Worm (Caenorhabditis elegans) whole organism, mixed stage, embryonic: ENCODE measurements around the gene F22E5.8.
"Not testable (repeated sequence)": the region's sequence is repeated elsewhere in the genome, so short reads cannot be mapped to it uniquely, and the experiment has no call there.

Experiments
- bed-3 ChIP-seq: fragments of 200-800 bp; sonication (Bioruptor generic); optimal IDR thresholded peaks from 3 replicates; lab custom pipeline; 2018; ENCODE audit warnings: mild to moderate bottlenecking, missing genetic modification characterization, moderate library complexity, missing compliant biosample characterization
- blmp-1 ChIP-seq: fragments of 150-350 bp; optimal IDR thresholded peaks from 2 replicates; lab custom pipeline; 2014; ENCODE audit warnings: missing biosample characterization, missing genetic modification characterization
- ceh-39 ChIP-seq: fragments of 150-350 bp; optimal IDR thresholded peaks from 2 replicates; lab custom pipeline; 2014; ENCODE audit warnings: missing biosample characterization, missing genetic modification characterization
- ceh-43 ChIP-seq: fragments of 200-800 bp; sonication (Bioruptor generic); optimal IDR thresholded peaks from 2 replicates; lab custom pipeline; 2018; ENCODE audit warnings: mild to moderate bottlenecking, missing genetic modification characterization, moderate library complexity, missing compliant biosample characterization
- ceh-83 ChIP-seq: fragments of 200-800 bp; sonication (Bioruptor generic); optimal IDR thresholded peaks from 2 replicates; lab custom pipeline; 2018; ENCODE audit warnings: mild to moderate bottlenecking, missing genetic modification characterization, missing compliant biosample characterization
- ces-1 ChIP-seq: fragments of 150-350 bp; optimal IDR thresholded peaks from 2 replicates; lab custom pipeline; 2014; ENCODE audit warnings: missing biosample characterization, missing genetic modification reagents, missing genetic modification characterization
- cnd-1 ChIP-seq: fragments of 200-800 bp; sonication (Bioruptor generic); optimal IDR thresholded peaks from 2 replicates; lab custom pipeline; 2018; ENCODE audit warnings: mild to moderate bottlenecking, missing genetic modification characterization, missing compliant biosample characterization
- elt-1 ChIP-seq: sonication (generic microtip); optimal IDR thresholded peaks from 2 replicates; lab custom pipeline; 2017; ENCODE audit warnings: missing genetic modification characterization, mild to moderate bottlenecking, missing compliant biosample characterization, antibody characterized with exemption, moderate library complexity, borderline replicate concordance; ENCODE audit not compliant: insufficient read depth
- elt-3 ChIP-seq: fragments of 150-350 bp; optimal IDR thresholded peaks from 2 replicates; lab custom pipeline; 2014; ENCODE audit warnings: missing biosample characterization, missing genetic modification characterization
- flh-1 ChIP-seq: fragments of 200-800 bp; sonication (Bioruptor generic); optimal IDR thresholded peaks from 2 replicates; lab custom pipeline; 2018; ENCODE audit warnings: mild to moderate bottlenecking, missing genetic modification characterization, moderate library complexity, missing compliant biosample characterization
- ham-2 ChIP-seq: fragments of 200-800 bp; sonication (Bioruptor generic); optimal IDR thresholded peaks from 2 replicates; lab custom pipeline; 2018; ENCODE audit warnings: mild to moderate bottlenecking, missing genetic modification characterization, missing compliant biosample characterization
- hlh-1 ChIP-seq: fragments of 150-350 bp; optimal IDR thresholded peaks from 2 replicates; lab custom pipeline; 2014; ENCODE audit warnings: missing biosample characterization, missing genetic modification reagents, missing genetic modification characterization
- lin-13 ChIP-seq: fragments of 150-350 bp; optimal IDR thresholded peaks from 2 replicates; lab custom pipeline; 2014; ENCODE audit warnings: missing biosample characterization, missing genetic modification characterization
- lin-32 ChIP-seq: fragments of 200-800 bp; sonication (Bioruptor generic); optimal IDR thresholded peaks from 2 replicates; lab custom pipeline; 2018; ENCODE audit warnings: mild to moderate bottlenecking, missing genetic modification characterization, missing compliant biosample characterization
- lsy-2 ChIP-seq: fragments of 150-350 bp; optimal IDR thresholded peaks from 2 replicates; lab custom pipeline; 2014; ENCODE audit warnings: missing biosample characterization, missing genetic modification characterization
- mab-5 ChIP-seq: fragments of 150-350 bp; optimal IDR thresholded peaks from 2 replicates; lab custom pipeline; 2014; ENCODE audit warnings: missing biosample characterization, missing genetic modification characterization
- mep-1 ChIP-seq: fragments of 150-350 bp; optimal IDR thresholded peaks from 2 replicates; lab custom pipeline; 2017; ENCODE audit warnings: missing biosample characterization, missing genetic modification reagents, missing genetic modification characterization, inconsistent platforms
- mls-2 ChIP-seq: sonication (generic microtip); optimal IDR thresholded peaks from 2 replicates; lab custom pipeline; 2016; ENCODE audit warnings: mild to moderate bottlenecking, missing genetic modification characterization, moderate library complexity, missing compliant biosample characterization
- nhr-12 ChIP-seq: fragments of 150-350 bp; optimal IDR thresholded peaks from 2 replicates; lab custom pipeline; 2014; ENCODE audit warnings: missing biosample characterization, missing genetic modification characterization
- nhr-2 ChIP-seq: fragments of 150-350 bp; optimal IDR thresholded peaks from 2 replicates; lab custom pipeline; 2014; ENCODE audit warnings: missing biosample characterization, missing genetic modification characterization
- nhr-237 ChIP-seq: fragments of 150-350 bp; optimal IDR thresholded peaks from 2 replicates; lab custom pipeline; 2014; ENCODE audit warnings: missing biosample characterization, missing genetic modification characterization
- nhr-28 ChIP-seq: fragments of 150-350 bp; optimal IDR thresholded peaks from 2 replicates; lab custom pipeline; 2014; ENCODE audit warnings: missing biosample characterization, missing genetic modification characterization
- nhr-76 ChIP-seq: sonication (generic microtip); optimal IDR thresholded peaks from 2 replicates; lab custom pipeline; 2017; ENCODE audit warnings: missing biosample characterization, missing genetic modification characterization
- sptf-1 ChIP-seq: sonication (generic microtip); optimal IDR thresholded peaks from 2 replicates; lab custom pipeline; 2017; ENCODE audit warnings: mild to moderate bottlenecking, missing genetic modification characterization, moderate library complexity, missing compliant biosample characterization
- tbx-8 ChIP-seq: fragments of 200-800 bp; sonication (Bioruptor generic); optimal IDR thresholded peaks from 2 replicates; lab custom pipeline; 2018; ENCODE audit warnings: mild to moderate bottlenecking, missing genetic modification characterization, moderate library complexity, missing compliant biosample characterization
- unc-39 ChIP-seq: fragments of 150-350 bp; optimal IDR thresholded peaks from 2 replicates; lab custom pipeline; 2014; ENCODE audit warnings: missing biosample characterization, missing genetic modification characterization
- unc-62 ChIP-seq: fragments of 150-350 bp; optimal IDR thresholded peaks from 2 replicates; lab custom pipeline; 2014; ENCODE audit warnings: missing biosample characterization, missing genetic modification reagents, missing genetic modification characterization
- zip-8 ChIP-seq: fragments of 150-350 bp; optimal IDR thresholded peaks from 2 replicates; lab custom pipeline; 2014; ENCODE audit warnings: missing biosample characterization, missing genetic modification characterization
- ztf-11 ChIP-seq: fragments of 150-350 bp; optimal IDR thresholded peaks from 2 replicates; lab custom pipeline; 2014; ENCODE audit warnings: missing biosample characterization, missing genetic modification characterization

The F22E5.8 gene

DNA sequence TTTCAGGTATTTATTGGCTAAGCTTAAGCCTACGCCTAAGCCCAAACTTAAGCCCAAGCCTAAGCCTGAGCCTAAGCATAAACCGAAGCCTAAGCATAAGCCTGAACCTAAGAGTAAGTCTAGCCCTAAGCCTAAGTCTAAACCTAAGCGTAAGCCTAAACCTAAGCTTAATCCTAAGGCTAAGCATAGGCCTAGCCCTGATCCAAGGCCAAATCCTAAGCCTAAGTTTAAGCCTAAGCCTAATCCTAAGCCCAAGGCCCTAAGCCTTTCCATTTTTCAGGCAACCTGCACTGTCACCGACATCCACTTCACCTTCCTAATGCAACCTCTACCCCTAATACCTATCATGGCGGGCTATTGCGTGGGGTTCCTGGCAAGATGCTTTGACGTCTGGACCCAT is 28.8 kb upstream of the F22E5.8 start:
- TF ChIP-seq cnd-1 (no peak), mep-1 (tag; lab: Kevin White, UChicago) (no peak), hlh-1 (tag; lab: Kevin White, UChicago) (no peak), nhr-12 (tag; lab: Kevin White, UChicago) (no peak), ztf-11 (tag; lab: Kevin White, UChicago) (no peak), bed-3 (GFP tag; lab: Kevin White, UChicago) (no peak), elt-1 (tag; lab: Kevin White, UChicago) (no peak), elt-3 (tag; lab: Kevin White, UChicago) (no peak), unc-39 (tag; lab: Kevin White, UChicago) (no peak), ceh-43 (GFP tag; lab: Kevin White, UChicago) (no peak), flh-1 (GFP tag; lab: Kevin White, UChicago) (no peak), mls-2 (tag; lab: Kevin White, UChicago) (no peak), ces-1 (GFP tag; lab: Kevin White, UChicago) (no peak), lsy-2 (no peak), blmp-1 (tag; lab: Kevin White, UChicago) (no peak), nhr-76 (tag; lab: Kevin White, UChicago) (no peak), nhr-237 (tag; lab: Kevin White, UChicago) (no peak), ham-2 (GFP tag; lab: Kevin White, UChicago) (no peak), lin-13 (tag; lab: Kevin White, UChicago) (no peak)

DNA sequence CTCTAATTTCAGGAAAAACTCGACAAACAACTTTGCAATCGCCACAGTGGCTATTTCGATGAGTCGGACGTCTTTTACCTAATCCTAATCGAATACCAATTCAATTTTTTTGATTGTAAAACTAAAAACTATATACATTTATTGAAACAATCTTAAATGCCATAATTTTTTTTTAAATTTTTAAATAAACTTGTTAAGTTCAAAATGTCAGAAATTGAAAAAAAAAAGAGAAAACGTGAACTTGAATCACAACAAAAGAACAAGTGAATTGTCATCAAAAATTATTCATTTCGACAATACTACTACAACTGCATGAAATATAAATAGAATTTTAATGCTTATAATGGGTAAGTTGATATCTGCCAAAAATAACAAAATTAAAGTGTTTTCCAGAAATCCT is 27.6 kb upstream of the F22E5.8 start, which contains the start of gene D2062.13:
D2062.13 (plus strand) TSS at position 301 of the 400 bp plus-strand sequence.
- not testable (repeated sequence) for TF ChIP-seq ceh-43 (GFP tag; lab: Kevin White, UChicago); unc-62 (GFP tag; lab: Kevin White, UChicago); lsy-2

- TF ChIP-seq unc-62 (GFP tag; lab: Kevin White, UChicago); hlh-1 (tag; lab: Kevin White, UChicago); zip-8: not testable (repeated sequence)
- TF ChIP-seq, all 35 proteins: peak for 0; not testable (repeated sequence) for 35
These were observed 23.2 kb upstream of the F22E5.8 start, which contains the start of gene msrp-5 for ce11 chrII:2616634-2617033. Gene msrp-5 (plus strand): TSS chrII:2616934.

- TF ChIP-seq elt-1, nhr-2, sptf-1 (tag; lab: Kevin White, UChicago): not testable (repeated sequence)
These were observed 20.7 kb upstream of the F22E5.8 start, which contains the start of gene msrp-6 for ce11 chrII:2619148-2619547. Gene msrp-6 (plus strand): TSS chrII:2619448.

DNA sequence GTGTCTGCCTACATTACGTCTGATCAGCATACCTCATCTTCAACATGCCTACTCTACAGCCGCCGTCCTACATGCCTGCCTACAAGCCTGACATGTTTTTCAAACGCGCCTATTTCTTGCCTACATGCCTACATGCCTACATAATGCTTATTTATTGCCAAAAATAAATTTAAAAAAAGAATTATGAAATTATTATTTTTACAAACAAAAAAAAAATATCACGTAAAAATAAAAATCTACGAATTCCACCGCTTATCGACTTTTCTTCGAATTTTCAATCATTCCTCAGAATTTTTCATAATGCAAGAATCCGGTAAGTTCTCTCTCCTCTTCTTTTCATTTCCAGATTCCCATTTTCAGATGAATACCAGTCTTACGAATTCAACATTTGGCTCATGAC is 17.4 kb upstream of the F22E5.8 start, which contains the start of gene D2062.5:
D2062.5 (plus strand) TSS at position 301 of the 400 bp plus-strand sequence.
- TF ChIP-seq ceh-39 (tag; lab: Kevin White, UChicago), result no peak

- TF ChIP-seq ceh-43 (GFP tag; lab: Kevin White, UChicago); lin-32 (GFP tag; lab: Kevin White, UChicago); nhr-237 (tag; lab: Kevin White, UChicago): not testable (repeated sequence)
- TF ChIP-seq, all 35 proteins: peak for 0; not testable (repeated sequence) for 35
These were observed 16.8 kb upstream of the F22E5.8 start, which contains the start of gene D2062.4 for ce11 chrII:2622936-2623452. Gene D2062.4 (plus strand): TSS chrII:2623402.

ce11 chrII:2624792-2625191 is 15.0 kb upstream of the F22E5.8 start, which contains the start of gene lgc-28:
Gene lgc-28 (plus strand): TSS chrII:2625092.
- no peak for TF ChIP-seq mab-5 (tag; lab: Kevin White, UChicago)
- no peak for TF ChIP-seq ceh-83 (GFP tag; lab: Kevin White, UChicago)
- no peak for TF ChIP-seq bed-3 (GFP tag; lab: Kevin White, UChicago)
- TF ChIP-seq ceh-43 (GFP tag; lab: Kevin White, UChicago), result no peak
- no peak for TF ChIP-seq nhr-28 (tag; lab: Kevin White, UChicago)
- TF ChIP-seq tbx-8, result no peak
- no peak for TF ChIP-seq unc-39 (tag; lab: Kevin White, UChicago)
- no peak for TF ChIP-seq elt-1 (tag; lab: Kevin White, UChicago)
- no peak for TF ChIP-seq nhr-12 (tag; lab: Kevin White, UChicago)
- no peak for TF ChIP-seq blmp-1 (tag; lab: Kevin White, UChicago)
- TF ChIP-seq nhr-2 (tag; lab: Kevin White, UChicago), result no peak
- no peak for TF ChIP-seq unc-62 (GFP tag; lab: Kevin White, UChicago)
- TF ChIP-seq mep-1 (tag; lab: Kevin White, UChicago), result no peak
- no peak for TF ChIP-seq hlh-1 (tag; lab: Kevin White, UChicago)
